Worm (Caenorhabditis elegans) whole organism, young adult: Measurements from ENCODE around the gene Y54F10BM.22.
A peak's percentile ranks its signal among the peaks of the same experiment; 100 is the strongest.

ENCODE experiments used
- D2030.7 ChIP-seq: fragments of 200-800 bp; sonication (Bioruptor generic); IDR thresholded peaks from 2 replicates; pipeline ENCODE4 v1.3.6; 2022; ENCODE audit warnings: missing genetic modification reagents, missing genetic modification characterization, missing compliant biosample characterization
- F10E7.11 ChIP-seq: sonication (generic microtip); optimal IDR thresholded peaks from 2 replicates; lab custom pipeline; 2017; ENCODE audit warnings: mild to moderate bottlenecking, missing genetic modification characterization, moderate library complexity, missing compliant biosample characterization
- F49E8.2 ChIP-seq: sonication (generic microtip); optimal IDR thresholded peaks from 3 replicates; lab custom pipeline; 2017; ENCODE audit warnings: missing genetic modification characterization, mild to moderate bottlenecking, missing compliant biosample characterization, antibody characterized with exemption, moderate library complexity; ENCODE audit not compliant: insufficient read depth
- K12H6.12 ChIP-seq: fragments of 200-800 bp; sonication (Bioruptor generic); optimal IDR thresholded peaks from 2 replicates; lab custom pipeline; 2018; ENCODE audit warnings: mild to moderate bottlenecking, missing genetic modification characterization, missing compliant biosample characterization
- ZK185.1 ChIP-seq: sonication (generic microtip); optimal IDR thresholded peaks from 2 replicates; lab custom pipeline; 2016; ENCODE audit warnings: mild to moderate bottlenecking, missing genetic modification characterization, missing compliant biosample characterization; ENCODE audit not compliant: poor library complexity, severe bottlenecking
- ama-1 ChIP-seq, 3 experiments: fragments of 150-350 bp in 1 of 3; sonication (generic microtip) in 2 of 3; optimal IDR thresholded peaks; 2 replicates each; lab custom pipeline; 2014 to 2018; ENCODE audit warnings: missing biosample characterization in 2 of 3, missing genetic modification characterization in 2 of 3, missing genetic modification reagents in 2 of 3
- athp-1 ChIP-seq: sonication (generic microtip); optimal IDR thresholded peaks from 2 replicates; lab custom pipeline; 2017; ENCODE audit warnings: mild to moderate bottlenecking, missing genetic modification characterization, missing compliant biosample characterization
- attf-5 ChIP-seq: fragments of 200-800 bp; sonication (Bioruptor generic); optimal IDR thresholded peaks from 2 replicates; lab custom pipeline; 2018; ENCODE audit warnings: mild to moderate bottlenecking, missing genetic modification characterization, missing compliant biosample characterization
- dpl-1 ChIP-seq: fragments of 150-350 bp; optimal IDR thresholded peaks from 2 replicates; lab custom pipeline; 2014; ENCODE audit warnings: missing biosample characterization, missing genetic modification reagents, missing genetic modification characterization
- efl-1 ChIP-seq: fragments of 150-350 bp; optimal IDR thresholded peaks from 2 replicates; lab custom pipeline; 2014; ENCODE audit warnings: missing biosample characterization, missing genetic modification reagents, missing genetic modification characterization
- let-607 ChIP-seq, 2 experiments: fragments of 200-800 bp in 1 of 2; sonication (Bioruptor generic) in 1 of 2; sonication (generic microtip) in 1 of 2; optimal IDR thresholded peaks; 2 replicates each; lab custom pipeline; 2016 to 2018; ENCODE audit warnings: mild to moderate bottlenecking in 2 of 2, missing compliant biosample characterization in 2 of 2, missing genetic modification characterization in 2 of 2, moderate library complexity in 2 of 2, missing genotype in 1 of 2
- lin-26 ChIP-seq: fragments of 200-800 bp; sonication (Bioruptor generic); IDR thresholded peaks from 2 replicates; pipeline ENCODE4 v1.3.6; 2022; ENCODE audit warnings: missing genetic modification reagents, missing genetic modification characterization, missing compliant biosample characterization
- lin-35 ChIP-seq, 3 experiments: fragments of 150-350 bp in 2 of 3; sonication (generic microtip) in 1 of 3; optimal IDR thresholded peaks; 2 replicates each; lab custom pipeline; 2014 to 2018; ENCODE audit warnings: missing biosample characterization in 3 of 3, missing genetic modification characterization in 3 of 3, missing genetic modification reagents in 3 of 3
- lin-40 ChIP-seq: sonication (generic microtip); optimal IDR thresholded peaks from 2 replicates; lab custom pipeline; 2016; ENCODE audit warnings: missing genetic modification characterization, mild to moderate bottlenecking, missing compliant biosample characterization, missing genotype, missing genetic modification reagents
- lin-54 ChIP-seq: fragments of 200-800 bp; sonication (Bioruptor generic); optimal IDR thresholded peaks from 2 replicates; lab custom pipeline; 2018; ENCODE audit warnings: mild to moderate bottlenecking, missing genetic modification characterization, missing compliant biosample characterization
- lsl-1 ChIP-seq: fragments of 200-800 bp; sonication (Bioruptor generic); optimal IDR thresholded peaks from 2 replicates; lab custom pipeline; 2018; ENCODE audit warnings: mild to moderate bottlenecking, missing genetic modification characterization, moderate library complexity, missing compliant biosample characterization
- lsy-27 ChIP-seq: sonication (generic microtip); optimal IDR thresholded peaks from 2 replicates; lab custom pipeline; 2017; ENCODE audit warnings: missing genetic modification characterization, mild to moderate bottlenecking, missing compliant biosample characterization, antibody characterized with exemption, missing genotype, borderline replicate concordance; ENCODE audit not compliant: insufficient read depth
- madf-6 ChIP-seq: fragments of 200-800 bp; sonication (Bioruptor generic); IDR thresholded peaks from 2 replicates; pipeline ENCODE4 v1.3.6; 2022; ENCODE audit warnings: missing genetic modification reagents, missing genetic modification characterization, missing compliant biosample characterization
- mcd-1 ChIP-seq: fragments of 200-800 bp; sonication (Bioruptor generic); IDR thresholded peaks from 2 replicates; pipeline ENCODE4 v1.3.6; 2022; ENCODE audit warnings: missing genetic modification reagents, missing genetic modification characterization, missing compliant biosample characterization
- mxl-1 ChIP-seq: sonication (generic microtip); optimal IDR thresholded peaks from 2 replicates; lab custom pipeline; 2016; ENCODE audit warnings: missing genetic modification characterization, missing compliant biosample characterization
- snpc-3.4 ChIP-seq: sonication (generic microtip); optimal IDR thresholded peaks from 2 replicates; lab custom pipeline; 2017; ENCODE audit warnings: missing genetic modification characterization, mild to moderate bottlenecking, missing compliant biosample characterization, antibody characterized with exemption, moderate library complexity, missing genotype, missing genetic modification reagents
- snpc-4 ChIP-seq, 5 experiments: fragments of 150-350 bp in 1 of 5; sonication (generic microtip) in 4 of 5; optimal IDR thresholded peaks; 2 replicates each; lab custom pipeline; 2014 to 2018; ENCODE audit warnings: missing genetic modification characterization in 5 of 5, missing biosample characterization in 3 of 5, antibody characterized with exemption in 2 of 5, mild to moderate bottlenecking in 2 of 5, missing compliant biosample characterization in 2 of 5, missing genotype in 2 of 5, moderate library complexity in 2 of 5, missing genetic modification reagents in 1 of 5
- tbx-9 ChIP-seq: sonication (generic microtip); optimal IDR thresholded peaks from 2 replicates; lab custom pipeline; 2016; ENCODE audit warnings: borderline replicate concordance, missing genetic modification characterization, inconsistent platforms, missing compliant biosample characterization
- zim-3 ChIP-seq: sonication (generic microtip); optimal IDR thresholded peaks from 2 replicates; lab custom pipeline; 2017; ENCODE audit warnings: mild to moderate bottlenecking, missing genetic modification characterization, moderate library complexity, missing compliant biosample characterization
- ztf-3 ChIP-seq: fragments of 200-800 bp; sonication (Bioruptor generic); optimal IDR thresholded peaks from 2 replicates; lab custom pipeline; 2018; ENCODE audit warnings: mild to moderate bottlenecking, missing genetic modification characterization, missing compliant biosample characterization

Y54F10BM.22 gene

DNA sequence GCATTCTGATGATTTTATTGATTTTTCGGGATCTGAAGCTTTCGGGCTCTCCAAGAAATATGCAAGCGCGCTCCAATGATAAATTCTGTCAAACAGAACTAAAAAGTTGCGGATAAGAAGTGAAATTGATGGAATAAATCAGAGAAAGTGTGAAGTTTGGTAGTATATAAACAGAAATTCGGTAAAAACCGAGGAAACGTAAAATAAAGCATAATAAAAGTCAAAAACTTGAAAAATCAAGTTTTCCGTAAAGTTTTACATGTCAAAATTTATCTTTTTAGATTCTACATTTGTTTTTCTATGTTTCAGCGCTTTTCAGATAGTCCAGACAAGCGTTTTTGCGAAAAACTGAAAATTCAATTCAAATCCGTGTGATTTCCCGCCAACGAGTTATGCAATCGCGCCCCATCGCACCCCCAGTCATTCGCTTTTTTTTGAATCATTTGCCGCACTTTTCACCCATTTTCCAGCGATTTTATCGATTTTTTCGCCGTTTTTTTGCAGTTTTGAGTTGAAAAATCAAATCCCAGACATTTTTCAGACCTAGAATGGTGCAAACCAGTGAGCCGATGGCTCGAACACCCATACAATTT is 50.4 kb downstream of the Y54F10BM.22 start, which contains the start of the genes Y54F10BM.13 and ppm-1.D:
Gene Y54F10BM.13 (minus strand): TSS at position 51 of the 593 bp plus-strand sequence.
Gene ppm-1.D (plus strand): TSS at position 540 of the 593 bp plus-strand sequence.
- TF ChIP-seq lin-35 (GFP tag; optimal IDR thresholded peaks at IDR 0.05; lab: Kevin White, UChicago) (peak in 1 of 3 experiments; percentile 48), mcd-1 (peak; percentile 89), madf-6 (peak; percentile 19; the same call in 1 of the 2 replicates), snpc-4 (GFP tag; optimal IDR thresholded peaks at IDR 0.05; lab: Kevin White, UChicago) (no peak), snpc-4 (tag; optimal IDR thresholded peaks at IDR 0.05; lab: Kevin White, UChicago) (no peak), lsl-1 (GFP tag; lab: Kevin White, UChicago) (peak; percentile 37), lsy-27 (no peak), zim-3 (tag; lab: Kevin White, UChicago) (no peak), lin-40 (tag; lab: Kevin White, UChicago) (no peak), snpc-3.4 (tag; lab: Kevin White, UChicago) (no peak), dpl-1 (GFP tag; lab: Kevin White, UChicago) (peak; percentile 63), F10E7.11 (tag; lab: Kevin White, UChicago) (no peak), efl-1 (GFP tag; lab: Kevin White, UChicago) (peak; percentile 85), tbx-9 (tag; lab: Kevin White, UChicago) (no peak), ztf-3 (GFP tag; lab: Kevin White, UChicago) (no peak), lin-26 (GFP tag; lab: Robert Waterston, UW) (no peak), ZK185.1 (tag; lab: Kevin White, UChicago) (no peak), ama-1 (optimal IDR thresholded peaks at IDR 0.05; lab: Kevin White, UChicago) (no peak), ama-1 (GFP tag; optimal IDR thresholded peaks at IDR 0.05; lab: Kevin White, UChicago) (no peak), mxl-1 (tag; lab: Kevin White, UChicago) (no peak), lin-54 (peak; percentile 76), D2030.7 (GFP tag; lab: Robert Waterston, UW) (peak; percentile 55; the same call in 1 of the 2 replicates), attf-5 (peak; percentile 4), F49E8.2 (tag; lab: Kevin White, UChicago) (no peak), K12H6.12 (tag; lab: Kevin White, UChicago) (no peak), let-607 (tag; optimal IDR thresholded peaks at IDR 0.05; lab: Kevin White, UChicago) (no peak), athp-1 (tag; lab: Kevin White, UChicago) (no peak)
